Fruit fly (Drosophila melanogaster) whole organism, prepupa: ENCODE measurements around the gene CG32409.

ENCODE experiments used
- Blimp-1 ChIP-seq: fragments of 200-800 bp; sonication (Bioruptor generic); optimal IDR thresholded peaks from 3 replicates; lab custom pipeline; 2017; ENCODE audit warnings: missing biosample characterization, missing genetic modification characterization, mild to moderate bottlenecking, moderate library complexity, missing genetic modification reagents
- CG10631 ChIP-seq: fragments of 200-800 bp; sonication (Bioruptor generic); optimal IDR thresholded peaks from 2 replicates; lab custom pipeline; 2016; ENCODE audit warnings: missing biosample characterization, missing genetic modification characterization
- CG10669 ChIP-seq: fragments of 200-800 bp; sonication (Bioruptor generic); optimal IDR thresholded peaks from 3 replicates; lab custom pipeline; 2018; ENCODE audit warnings: missing biosample characterization, mild to moderate bottlenecking, missing genetic modification characterization, moderate library complexity
- CG11762 ChIP-seq: fragments of 200-800 bp; sonication (Bioruptor generic); optimal IDR thresholded peaks from 3 replicates; lab custom pipeline; 2016; ENCODE audit warnings: missing biosample characterization, missing genetic modification characterization; ENCODE audit not compliant: insufficient read depth
- CG11902 ChIP-seq: fragments of 200-800 bp; sonication (Bioruptor generic); optimal IDR thresholded peaks from 3 replicates; lab custom pipeline; 2016; ENCODE audit warnings: missing biosample characterization, missing genetic modification characterization
- CG15336 ChIP-seq: fragments of 200-800 bp; sonication (Bioruptor generic); IDR thresholded peaks from 2 replicates; pipeline ENCODE4 v1.3.6; 2022; ENCODE audit warnings: missing biosample characterization, missing genetic modification characterization
- CG3032 ChIP-seq: fragments of 200-800 bp; optimal IDR thresholded peaks from 2 replicates; lab custom pipeline; 2019; ENCODE audit warnings: missing biosample characterization, mild to moderate bottlenecking, missing genetic modification characterization, moderate library complexity
- CG31627 ChIP-seq: fragments of 200-800 bp; sonication (Bioruptor generic); optimal IDR thresholded peaks from 3 replicates; lab custom pipeline; 2016; ENCODE audit warnings: missing biosample characterization, missing genetic modification characterization
- CG3919 ChIP-seq: fragments of 200-800 bp; sonication (Bioruptor generic); optimal IDR thresholded peaks from 3 replicates; lab custom pipeline; 2016; ENCODE audit warnings: missing biosample characterization, missing genetic modification characterization
- CG6792 ChIP-seq: fragments of 200-800 bp; sonication (Bioruptor generic); optimal IDR thresholded peaks from 3 replicates; lab custom pipeline; 2016; ENCODE audit warnings: missing biosample characterization, missing genetic modification characterization
- CG6808 ChIP-seq: fragments of 200-800 bp; sonication (Bioruptor generic); optimal IDR thresholded peaks from 3 replicates; lab custom pipeline; 2017; ENCODE audit warnings: missing biosample characterization, missing genetic modification characterization, mild to moderate bottlenecking, moderate library complexity, missing genetic modification reagents
- CG6854 ChIP-seq: fragments of 200-800 bp; sonication (Bioruptor generic); optimal IDR thresholded peaks from 2 replicates; lab custom pipeline; 2017; ENCODE audit warnings: missing biosample characterization, mild to moderate bottlenecking, missing genetic modification characterization
- CG7368 ChIP-seq: fragments of 200-800 bp; sonication (Bioruptor generic); optimal IDR thresholded peaks from 3 replicates; lab custom pipeline; 2016; ENCODE audit warnings: missing biosample characterization, missing genetic modification characterization
- CG8319 ChIP-seq: fragments of 200-800 bp; sonication (Bioruptor generic); optimal IDR thresholded peaks from 3 replicates; lab custom pipeline; 2016; ENCODE audit warnings: missing biosample characterization, missing genetic modification characterization
- CG9139 ChIP-seq: fragments of 200-800 bp; sonication (Bioruptor generic); optimal IDR thresholded peaks from 3 replicates; lab custom pipeline; 2017; ENCODE audit warnings: missing biosample characterization, mild to moderate bottlenecking, missing genetic modification characterization
- Eip75B ChIP-seq: fragments of 200-800 bp; sonication (Bioruptor generic); optimal IDR thresholded peaks from 3 replicates; lab custom pipeline; 2016; ENCODE audit warnings: missing biosample characterization, missing genetic modification characterization
- Eip78C ChIP-seq: fragments of 200-800 bp; sonication (Bioruptor generic); peaks from one replicate; lab custom pipeline; 2016; ENCODE audit warnings: missing biosample characterization, missing genetic modification characterization
- Ets21C ChIP-seq: fragments of 200-800 bp; sonication (Bioruptor generic); optimal IDR thresholded peaks from 3 replicates; lab custom pipeline; 2016; ENCODE audit warnings: missing biosample characterization, missing genetic modification characterization
- Ets96B ChIP-seq: fragments of 200-800 bp; optimal IDR thresholded peaks from 2 replicates; lab custom pipeline; 2019; ENCODE audit warnings: missing biosample characterization, mild to moderate bottlenecking, missing genetic modification characterization, moderate library complexity
- Hr38 ChIP-seq: sonication (Bioruptor generic); optimal IDR thresholded peaks from 2 replicates; lab custom pipeline; 2016; ENCODE audit warnings: missing biosample characterization, missing genetic modification characterization
- Hr39 ChIP-seq: fragments of 200-800 bp; sonication (Bioruptor generic); optimal IDR thresholded peaks from 2 replicates; lab custom pipeline; 2016; ENCODE audit warnings: missing biosample characterization, missing genetic modification characterization
- Hr4 ChIP-seq: fragments of 200-800 bp; sonication (Bioruptor generic); optimal IDR thresholded peaks from 3 replicates; lab custom pipeline; 2016; ENCODE audit warnings: missing biosample characterization, missing genetic modification characterization
- Met ChIP-seq: fragments of 200-800 bp; sonication (Bioruptor generic); optimal IDR thresholded peaks from 3 replicates; lab custom pipeline; 2016; ENCODE audit warnings: missing biosample characterization, missing genetic modification characterization
- OdsH ChIP-seq: fragments of 200-800 bp; sonication (Bioruptor generic); optimal IDR thresholded peaks from 3 replicates; lab custom pipeline; 2016; ENCODE audit warnings: missing biosample characterization, missing genetic modification characterization
- Smox ChIP-seq: fragments of 200-800 bp; sonication (Bioruptor generic); optimal IDR thresholded peaks from 3 replicates; lab custom pipeline; 2016; ENCODE audit warnings: missing biosample characterization, missing genetic modification characterization
- Sox102F ChIP-seq: fragments of 200-800 bp; sonication (Bioruptor generic); optimal IDR thresholded peaks from 2 replicates; lab custom pipeline; 2016; ENCODE audit warnings: missing biosample characterization, mild to moderate bottlenecking, missing genetic modification characterization
- Sox14 ChIP-seq: fragments of 200-800 bp; sonication (Bioruptor generic); optimal IDR thresholded peaks from 3 replicates; lab custom pipeline; 2016; ENCODE audit warnings: missing biosample characterization, missing genetic modification characterization
- Sox15 ChIP-seq: fragments of 200-800 bp; sonication (Bioruptor generic); optimal IDR thresholded peaks from 3 replicates; lab custom pipeline; 2016; ENCODE audit warnings: missing biosample characterization, missing genetic modification characterization
- achi ChIP-seq: fragments of 200-800 bp; sonication (Bioruptor generic); optimal IDR thresholded peaks from 3 replicates; lab custom pipeline; 2016; ENCODE audit warnings: missing biosample characterization, missing genetic modification characterization
- acj6 ChIP-seq: fragments of 200-800 bp; sonication (Bioruptor generic); optimal IDR thresholded peaks from 3 replicates; lab custom pipeline; 2016; ENCODE audit warnings: missing biosample characterization, missing genetic modification characterization
- cyc ChIP-seq: fragments of 200-800 bp; sonication (Bioruptor generic); optimal IDR thresholded peaks from 3 replicates; lab custom pipeline; 2016; ENCODE audit warnings: missing biosample characterization, missing genetic modification characterization
- dac ChIP-seq: fragments of 200-800 bp; sonication (Bioruptor generic); optimal IDR thresholded peaks from 2 replicates; lab custom pipeline; 2017; ENCODE audit warnings: missing biosample characterization, mild to moderate bottlenecking, missing genetic modification characterization
- esn ChIP-seq: fragments of 200-800 bp; sonication (Bioruptor generic); optimal IDR thresholded peaks from 2 replicates; lab custom pipeline; 2016; ENCODE audit warnings: missing biosample characterization, mild to moderate bottlenecking, missing genetic modification characterization, moderate library complexity
- fd85E ChIP-seq: fragments of 200-800 bp; sonication (Bioruptor generic); optimal IDR thresholded peaks from 3 replicates; lab custom pipeline; 2016; ENCODE audit warnings: missing biosample characterization, missing genetic modification characterization
- fkh ChIP-seq: fragments of 200-800 bp; sonication (Bioruptor generic); optimal IDR thresholded peaks from 3 replicates; lab custom pipeline; 2017; ENCODE audit warnings: missing biosample characterization, mild to moderate bottlenecking, missing genetic modification characterization, moderate library complexity
- lz ChIP-seq: fragments of 200-800 bp; sonication (Bioruptor generic); optimal IDR thresholded peaks from 3 replicates; lab custom pipeline; 2016; ENCODE audit warnings: missing biosample characterization, missing genetic modification characterization
- net ChIP-seq: fragments of 200-800 bp; sonication (Bioruptor generic); optimal IDR thresholded peaks from 3 replicates; lab custom pipeline; 2016; ENCODE audit warnings: missing biosample characterization, missing genetic modification characterization
- pdm3 ChIP-seq: fragments of 200-800 bp; sonication (Bioruptor generic); optimal IDR thresholded peaks from 3 replicates; lab custom pipeline; 2016; ENCODE audit warnings: missing biosample characterization, missing genetic modification characterization
- salr ChIP-seq, 2 experiments: fragments of 200-800 bp; sonication (Bioruptor generic); optimal IDR thresholded peaks; 3 replicates each; lab custom pipeline; 2016 to 2018; ENCODE audit warnings: missing biosample characterization in 2 of 2, missing genetic modification characterization in 2 of 2, mild to moderate bottlenecking in 1 of 2
- svp ChIP-seq: fragments of 200-800 bp; sonication (Bioruptor generic); peaks from one replicate; lab custom pipeline; 2016; ENCODE audit warnings: missing biosample characterization, missing genetic modification characterization
- topi ChIP-seq: fragments of 200-800 bp; sonication (Bioruptor generic); optimal IDR thresholded peaks from 3 replicates; lab custom pipeline; 2016; ENCODE audit warnings: missing biosample characterization, missing genetic modification characterization
- vri ChIP-seq: fragments of 200-800 bp; sonication (Bioruptor generic); optimal IDR thresholded peaks from 3 replicates; lab custom pipeline; 2016; ENCODE audit warnings: missing biosample characterization, mild to moderate bottlenecking, missing genetic modification characterization

Gene CG32409

DNA sequence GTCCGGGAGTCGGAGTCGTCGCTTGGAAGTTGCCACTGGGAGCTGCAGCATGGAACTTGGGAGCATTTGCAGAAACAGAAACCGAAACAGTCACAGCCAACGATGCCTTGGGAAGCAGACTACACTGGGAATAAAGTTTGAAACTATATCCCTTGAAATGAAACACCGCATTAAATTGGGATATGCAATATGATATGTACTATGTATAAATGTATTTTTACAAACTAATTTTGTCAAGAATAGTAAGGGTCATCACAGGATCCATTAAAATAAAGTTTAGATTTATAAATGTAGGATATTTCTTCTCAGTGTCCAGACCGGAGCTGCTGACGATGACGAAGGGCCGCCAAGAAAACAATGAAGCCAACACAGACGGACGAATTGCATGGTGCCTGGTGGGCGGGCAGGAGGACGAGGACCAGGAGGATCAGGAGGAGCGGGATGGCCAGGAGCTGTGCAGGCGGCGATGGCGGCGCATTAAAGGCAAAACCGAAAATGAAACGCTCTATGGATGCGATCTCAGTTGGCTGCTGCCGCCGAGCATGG, 35.4 kb upstream of the CG32409 start (continued):
- TF ChIP-seq Sox102F (GFP tag; lab: Kevin White, UChicago) (peak; percentile 4), net (GFP tag; lab: Kevin White, UChicago) (no peak), achi (peak; percentile 30), OdsH (GFP tag; lab: Kevin White, UChicago) (peak; percentile 8), CG6808 (peak; percentile 50), acj6 (GFP tag; lab: Kevin White, UChicago) (peak; percentile 36), Sox15 (GFP tag; lab: Kevin White, UChicago) (no peak), Hr38 (GFP tag; lab: Kevin White, UChicago) (no peak), CG15336 (GFP tag; lab: Robert Waterston, UW) (no peak), CG7368 (GFP tag; lab: Kevin White, UChicago) (no peak), Ets96B (tag; lab: Kevin White, UChicago) (peak; percentile 60), CG8319 (GFP tag; lab: Kevin White, UChicago) (no peak), Blimp-1 (GFP tag; lab: Kevin White, UChicago) (no peak), CG3032 (peak; percentile 58), CG6854 (no peak), Hr4 (GFP tag; lab: Kevin White, UChicago) (no peak), CG10669 (GFP tag; lab: Kevin White, UChicago) (peak; percentile 52), Met (GFP tag; lab: Kevin White, UChicago) (peak; percentile 59), vri (GFP tag; lab: Kevin White, UChicago) (peak; percentile 3), CG9139 (peak; percentile 7), CG11762 (GFP tag; lab: Kevin White, UChicago) (no peak)

DNA sequence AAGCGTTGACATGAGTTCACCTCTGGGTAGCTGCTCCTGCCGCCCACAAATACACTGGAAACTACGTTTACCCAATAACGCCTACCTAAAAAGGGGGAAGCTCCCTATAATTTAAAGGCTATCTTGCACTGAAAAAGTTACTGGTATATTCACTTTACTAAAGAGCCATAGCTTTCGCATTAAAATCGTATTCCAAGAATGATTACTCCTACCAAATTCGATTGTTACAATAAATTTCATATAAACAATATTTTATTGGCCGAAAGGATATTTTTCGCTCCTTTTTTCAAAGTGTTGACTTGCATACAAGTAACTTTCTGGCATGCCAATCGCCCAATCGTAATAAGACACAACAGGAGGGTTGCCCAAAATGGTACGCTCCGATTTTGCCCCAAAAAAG, 32.4 kb upstream of the CG32409 start:
- TF ChIP-seq Ets21C (GFP tag; lab: Kevin White, UChicago) (peak; percentile 22), Blimp-1 (GFP tag; lab: Kevin White, UChicago) (no peak), CG9139 (no peak), Eip75B (GFP tag; lab: Kevin White, UChicago) (peak; percentile 18), topi (GFP tag; lab: Kevin White, UChicago) (peak; percentile 59), pdm3 (peak; percentile 49), Eip78C (GFP tag; lab: Kevin White, UChicago) (peak; percentile 86), cyc (GFP tag; lab: Kevin White, UChicago) (peak; percentile 60), OdsH (GFP tag; lab: Kevin White, UChicago) (peak; percentile 40), Smox (GFP tag; lab: Kevin White, UChicago) (peak; percentile 65), fd85E (GFP tag; lab: Kevin White, UChicago) (no peak), dac (GFP tag; lab: Kevin White, UChicago) (no peak), esn (peak; percentile 72), Hr39 (GFP tag; lab: Kevin White, UChicago) (peak; percentile 50), Met (GFP tag; lab: Kevin White, UChicago) (peak; percentile 66), CG6792 (peak; percentile 34), CG10631 (GFP tag; lab: Kevin White, UChicago) (peak; percentile 16), CG6808 (peak; percentile 11), svp (GFP tag; lab: Kevin White, UChicago) (peak; percentile 89), Ets96B (tag; lab: Kevin White, UChicago) (no peak), CG31627 (GFP tag; lab: Kevin White, UChicago) (peak; percentile 56), salr (GFP tag; optimal IDR thresholded peaks at IDR 0.05; lab: Kevin White, UChicago) (no peak), fkh (no peak), CG11902 (GFP tag; lab: Kevin White, UChicago) (peak; percentile 2), acj6 (GFP tag; lab: Kevin White, UChicago) (peak; percentile 32), vri (GFP tag; lab: Kevin White, UChicago) (peak; percentile 26), Sox102F (GFP tag; lab: Kevin White, UChicago) (peak; percentile 64), CG3919 (GFP tag; lab: Kevin White, UChicago) (peak; percentile 31), Sox14 (GFP tag; lab: Kevin White, UChicago) (peak; percentile 34), achi (peak; percentile 27), lz (peak; percentile 42)
